Fruit fly (Drosophila melanogaster): ENCODE measurements around the gene CG4928.

DNA sequence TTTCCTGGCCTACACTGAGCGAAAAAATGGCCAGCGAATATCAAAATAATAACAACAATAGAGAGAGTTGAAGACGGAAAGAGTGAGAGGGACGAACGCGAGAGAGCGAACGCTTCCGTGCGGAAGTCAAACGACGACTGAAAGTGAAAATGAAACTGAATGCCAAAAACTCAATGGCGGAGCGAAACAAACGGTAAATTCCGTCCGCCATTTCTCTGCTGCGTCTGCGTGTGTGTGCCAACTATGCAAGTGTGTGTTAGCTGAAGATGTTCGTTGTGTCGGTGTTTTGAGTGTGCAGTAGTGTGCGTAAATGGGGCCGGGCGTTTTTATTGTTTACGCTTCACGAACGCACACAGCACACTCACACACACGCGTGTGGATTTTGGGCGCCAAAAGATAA is 73.9 kb downstream of the CG4928 start:
- TF ChIP-seq CG8478 (optimal IDR thresholded peaks at IDR 0.05) (no peak), pan (optimal IDR thresholded peaks at IDR 0.05) (no peak), EcR (GFP tag; optimal IDR thresholded peaks at IDR 0.05) (no peak), psq (optimal IDR thresholded peaks at IDR 0.05) (no peak), usp (GFP tag; optimal IDR thresholded peaks at IDR 0.05) (no peak)

Measured in whole organism.